Fruit fly (Drosophila melanogaster) whole organism, embryonic: Measurements from ENCODE around the gene Patr-1.

Experiments used
- B-H1 ChIP-seq: fragments of 200-800 bp; sonication (Bioruptor generic); IDR thresholded peaks from 3 replicates; pipeline ENCODE4 v1.3.6; 2022; ENCODE audit warnings: missing biosample characterization, missing genetic modification characterization
- CG10321 ChIP-seq: fragments of 200-800 bp; sonication (Bioruptor generic); IDR thresholded peaks from 2 replicates; pipeline ENCODE4 v1.3.6; 2022; ENCODE audit warnings: missing biosample characterization, missing genetic modification characterization
- CG10979 ChIP-seq: fragments of 200-800 bp; sonication (Bioruptor generic); optimal IDR thresholded peaks from 2 replicates; lab custom pipeline; 2018; ENCODE audit warnings: missing biosample characterization, mild to moderate bottlenecking, missing genetic modification characterization, moderate library complexity
- CG1529 ChIP-seq: fragments of 200-800 bp; sonication (Bioruptor generic); optimal IDR thresholded peaks from 3 replicates; lab custom pipeline; 2018; ENCODE audit warnings: missing biosample characterization, missing genetic modification characterization
- CG15601 ChIP-seq: fragments of 200-800 bp; sonication (Bioruptor generic); optimal IDR thresholded peaks from 3 replicates; lab custom pipeline; 2019; ENCODE audit warnings: missing biosample characterization, mild to moderate bottlenecking, missing genetic modification characterization, moderate library complexity
- CG2116 ChIP-seq: fragments of 200-800 bp; sonication (Bioruptor generic); optimal IDR thresholded peaks from 3 replicates; lab custom pipeline; 2018; ENCODE audit warnings: missing biosample characterization, mild to moderate bottlenecking, missing genetic modification characterization
- CG2712 ChIP-seq: fragments of 200-800 bp; optimal IDR thresholded peaks from 3 replicates; lab custom pipeline; 2019; ENCODE audit warnings: missing biosample characterization, mild to moderate bottlenecking, missing genetic modification characterization, moderate library complexity
- CG3726 ChIP-seq: fragments of 200-800 bp; sonication (Bioruptor generic); IDR thresholded peaks from 3 replicates; pipeline ENCODE4, ENCODE4 v1.3.6; 2022; ENCODE audit warnings: missing biosample characterization, missing genetic modification characterization
- CG3838 ChIP-seq: fragments of 200-800 bp; sonication (Bioruptor generic); optimal IDR thresholded peaks from 3 replicates; lab custom pipeline; 2016; ENCODE audit warnings: missing biosample characterization, missing genetic modification characterization
- CG5953 ChIP-seq: fragments of 200-800 bp; sonication (Bioruptor generic); IDR thresholded peaks from 2 replicates; pipeline ENCODE4 v1.3.6; 2022; ENCODE audit warnings: missing biosample characterization, missing genetic modification characterization
- CG7357 ChIP-seq: fragments of 200-800 bp; sonication (Bioruptor generic); IDR thresholded peaks from 3 replicates; pipeline ENCODE4 v1.3.6; 2022; ENCODE audit warnings: missing biosample characterization, missing genetic modification characterization
- Dek ChIP-seq: fragments of 200-800 bp; sonication (Bioruptor generic); optimal IDR thresholded peaks from 3 replicates; lab custom pipeline; 2019; ENCODE audit warnings: missing biosample characterization, mild to moderate bottlenecking, missing genetic modification characterization, moderate library complexity
- Dref ChIP-seq: fragments of 200-800 bp; sonication (Bioruptor generic); IDR thresholded peaks from 2 replicates; pipeline ENCODE4 v1.3.6; 2022; ENCODE audit warnings: missing biosample characterization, missing genetic modification characterization
- Drgx ChIP-seq: fragments of 200-800 bp; sonication (Bioruptor generic); IDR thresholded peaks from 2 replicates; pipeline ENCODE4 v1.3.6; 2022; ENCODE audit warnings: missing biosample characterization, missing genetic modification characterization
- Fer2 ChIP-seq: fragments of 200-800 bp; sonication (Bioruptor generic); optimal IDR thresholded peaks from 2 replicates; lab custom pipeline; 2018; ENCODE audit warnings: missing biosample characterization, mild to moderate bottlenecking, missing genetic modification characterization, moderate library complexity
- Hmr ChIP-seq: fragments of 200-800 bp; sonication (Bioruptor generic); optimal IDR thresholded peaks from 3 replicates; lab custom pipeline; 2017; ENCODE audit warnings: mild to moderate bottlenecking, missing biosample characterization, missing genetic modification reagents, missing genetic modification characterization
- Lim3 ChIP-seq: fragments of 200-800 bp; sonication (Bioruptor generic); IDR thresholded peaks from 2 replicates; pipeline ENCODE4 v1.3.6; 2022; ENCODE audit warnings: missing biosample characterization, missing genetic modification characterization
- Nf-YB ChIP-seq: fragments of 200-800 bp; sonication (Bioruptor generic); optimal IDR thresholded peaks from 3 replicates; lab custom pipeline; 2019; ENCODE audit warnings: missing biosample characterization, mild to moderate bottlenecking, missing genetic modification characterization, moderate library complexity
- Opbp ChIP-seq: fragments of 200-800 bp; sonication (Bioruptor generic); IDR thresholded peaks from 3 replicates; pipeline ENCODE4 v1.3.6; 2022; ENCODE audit warnings: missing biosample characterization, missing genetic modification characterization; ENCODE audit not compliant: partially characterized antibody
- Ravus ChIP-seq: fragments of 200-800 bp; sonication (Bioruptor generic); IDR thresholded peaks from 2 replicates; pipeline ENCODE4 v1.3.6; 2022; ENCODE audit warnings: missing biosample characterization, missing genetic modification characterization
- Sin3A ChIP-seq: fragments of >200 bp; optimal IDR thresholded peaks from 2 replicates; lab custom pipeline; 2018
- Six4 ChIP-seq: fragments of 200-800 bp; sonication (Bioruptor generic); optimal IDR thresholded peaks from 2 replicates; lab custom pipeline; 2016; ENCODE audit warnings: missing biosample characterization, missing genetic modification characterization
- Ssrp ChIP-seq: fragments of 200-800 bp; sonication (Bioruptor generic); optimal IDR thresholded peaks from 2 replicates; lab custom pipeline; 2018; ENCODE audit warnings: missing biosample characterization, mild to moderate bottlenecking, missing genetic modification characterization, moderate library complexity
- TFAM ChIP-seq: fragments of 200-800 bp; sonication (Bioruptor generic); optimal IDR thresholded peaks from 2 replicates; lab custom pipeline; 2017; ENCODE audit warnings: missing biosample characterization, missing genetic modification characterization, inconsistent platforms
- YL-1 ChIP-seq: fragments of 200-800 bp; sonication (Bioruptor generic); optimal IDR thresholded peaks from 3 replicates; lab custom pipeline; 2017; ENCODE audit warnings: missing biosample characterization, mild to moderate bottlenecking, missing genetic modification characterization
- aop ChIP-seq: fragments of 200-800 bp; sonication (Bioruptor generic); IDR thresholded peaks from 2 replicates; pipeline ENCODE4 v1.3.6; 2022; ENCODE audit warnings: missing biosample characterization, missing genetic modification characterization
- ap ChIP-seq: fragments of 200-800 bp; sonication (Bioruptor generic); IDR thresholded peaks from 2 replicates; pipeline ENCODE4 v1.3.6; 2022; ENCODE audit warnings: missing biosample characterization, missing genetic modification characterization
- bigmax ChIP-seq: fragments of 200-800 bp; sonication (Bioruptor generic); optimal IDR thresholded peaks from 2 replicates; lab custom pipeline; 2018; ENCODE audit warnings: missing biosample characterization, mild to moderate bottlenecking, missing genetic modification characterization
- chn ChIP-seq: fragments of 200-800 bp; sonication (Bioruptor generic); optimal IDR thresholded peaks from 2 replicates; lab custom pipeline; 2016; ENCODE audit warnings: missing biosample characterization, missing genetic modification characterization
- cwo ChIP-seq: fragments of 200-800 bp; sonication (Bioruptor generic); optimal IDR thresholded peaks from 3 replicates; lab custom pipeline; 2017; ENCODE audit warnings: missing biosample characterization, missing genetic modification characterization, mild to moderate bottlenecking, moderate library complexity, missing genetic modification reagents
- da ChIP-seq: fragments of 200-800 bp; sonication (Bioruptor generic); optimal IDR thresholded peaks from 2 replicates; lab custom pipeline; 2016; ENCODE audit warnings: missing biosample characterization, missing genetic modification characterization
- eve ChIP-seq, 2 experiments: fragments of >200 bp; optimal IDR thresholded peaks; 2 replicates each; lab custom pipeline; 2017; ENCODE audit warnings: missing biosample characterization in 2 of 2, missing genetic modification characterization in 2 of 2
- fd96Cb ChIP-seq: fragments of 200-800 bp; sonication (Bioruptor generic); optimal IDR thresholded peaks from 2 replicates; lab custom pipeline; 2018; ENCODE audit warnings: missing biosample characterization, mild to moderate bottlenecking, missing genetic modification characterization, moderate library complexity
- fru ChIP-seq: fragments of >200 bp; optimal IDR thresholded peaks from 2 replicates; lab custom pipeline; 2017
- grau ChIP-seq: fragments of 200-800 bp; optimal IDR thresholded peaks from 3 replicates; lab custom pipeline; 2019; ENCODE audit warnings: missing biosample characterization, mild to moderate bottlenecking, missing genetic modification characterization, moderate library complexity
- kah ChIP-seq: fragments of 200-800 bp; sonication (Bioruptor generic); optimal IDR thresholded peaks from 2 replicates; lab custom pipeline; 2018; ENCODE audit warnings: missing biosample characterization, mild to moderate bottlenecking, missing genetic modification characterization
- kay ChIP-seq: fragments of 200-800 bp; sonication (Bioruptor generic); optimal IDR thresholded peaks from 2 replicates; lab custom pipeline; 2016; ENCODE audit warnings: missing biosample characterization, missing genetic modification characterization
- nau ChIP-seq: fragments of 200-800 bp; sonication (Bioruptor generic); optimal IDR thresholded peaks from 3 replicates; lab custom pipeline; 2017; ENCODE audit warnings: missing biosample characterization, mild to moderate bottlenecking, missing genetic modification characterization, missing genetic modification reagents
- org-1 ChIP-seq: fragments of 200-800 bp; sonication (Bioruptor generic); optimal IDR thresholded peaks from 2 replicates; lab custom pipeline; 2017; ENCODE audit warnings: missing biosample characterization, missing genetic modification characterization
- peb ChIP-seq: fragments of 200-800 bp; sonication (Bioruptor generic); IDR thresholded peaks from 2 replicates; pipeline ENCODE4 v1.3.6; 2022; ENCODE audit warnings: missing biosample characterization, missing genetic modification characterization
- phol ChIP-seq: fragments of 200-800 bp; sonication (Bioruptor generic); optimal IDR thresholded peaks from 3 replicates; lab custom pipeline; 2018; ENCODE audit warnings: missing biosample characterization, mild to moderate bottlenecking, missing genetic modification characterization, moderate library complexity
- pros ChIP-seq: fragments of 200-800 bp; sonication (Bioruptor generic); optimal IDR thresholded peaks from 3 replicates; lab custom pipeline; 2019; ENCODE audit warnings: missing biosample characterization, mild to moderate bottlenecking, missing genetic modification characterization, moderate library complexity
- psq ChIP-seq: fragments of 200-800 bp; sonication (Bioruptor generic); optimal IDR thresholded peaks from 2 replicates; lab custom pipeline; 2017; ENCODE audit warnings: missing biosample characterization, missing genetic modification characterization
- row ChIP-seq: fragments of 200-800 bp; sonication (Bioruptor generic); IDR thresholded peaks from 3 replicates; pipeline ENCODE4 v1.3.6; 2022; ENCODE audit warnings: missing biosample characterization, missing genetic modification characterization
- slp2 ChIP-seq: fragments of 200-800 bp; sonication (Bioruptor generic); optimal IDR thresholded peaks from 2 replicates; lab custom pipeline; 2016; ENCODE audit warnings: missing biosample characterization, missing genetic modification characterization
- sr ChIP-seq: fragments of 200-800 bp; sonication (Bioruptor generic); IDR thresholded peaks from 3 replicates; pipeline ENCODE4 v1.3.6; 2022; ENCODE audit warnings: missing biosample characterization, missing genetic modification characterization
- toy ChIP-seq: fragments of 200-800 bp; sonication (Bioruptor generic); IDR thresholded peaks from 2 replicates; pipeline ENCODE4 v1.3.6; 2022; ENCODE audit warnings: missing biosample characterization, missing genetic modification characterization
- tup ChIP-seq: fragments of 200-800 bp; sonication (Bioruptor generic); optimal IDR thresholded peaks from 2 replicates; lab custom pipeline; 2016; ENCODE audit warnings: missing biosample characterization, mild to moderate bottlenecking, missing genetic modification characterization, moderate library complexity
- usp ChIP-seq: fragments of >200 bp; optimal IDR thresholded peaks from 2 replicates; lab custom pipeline; 2017; ENCODE audit warnings: missing biosample characterization, missing genetic modification characterization
- zf30C ChIP-seq: fragments of 200-800 bp; sonication (Bioruptor generic); optimal IDR thresholded peaks from 3 replicates; lab custom pipeline; 2018; ENCODE audit warnings: missing biosample characterization, mild to moderate bottlenecking, missing genetic modification characterization
- zfh1 ChIP-seq: fragments of 200-800 bp; sonication (Bioruptor generic); IDR thresholded peaks from 3 replicates; pipeline ENCODE4 v1.3.6; 2022; ENCODE audit warnings: missing biosample characterization, missing genetic modification characterization

The Patr-1 gene

DNA sequence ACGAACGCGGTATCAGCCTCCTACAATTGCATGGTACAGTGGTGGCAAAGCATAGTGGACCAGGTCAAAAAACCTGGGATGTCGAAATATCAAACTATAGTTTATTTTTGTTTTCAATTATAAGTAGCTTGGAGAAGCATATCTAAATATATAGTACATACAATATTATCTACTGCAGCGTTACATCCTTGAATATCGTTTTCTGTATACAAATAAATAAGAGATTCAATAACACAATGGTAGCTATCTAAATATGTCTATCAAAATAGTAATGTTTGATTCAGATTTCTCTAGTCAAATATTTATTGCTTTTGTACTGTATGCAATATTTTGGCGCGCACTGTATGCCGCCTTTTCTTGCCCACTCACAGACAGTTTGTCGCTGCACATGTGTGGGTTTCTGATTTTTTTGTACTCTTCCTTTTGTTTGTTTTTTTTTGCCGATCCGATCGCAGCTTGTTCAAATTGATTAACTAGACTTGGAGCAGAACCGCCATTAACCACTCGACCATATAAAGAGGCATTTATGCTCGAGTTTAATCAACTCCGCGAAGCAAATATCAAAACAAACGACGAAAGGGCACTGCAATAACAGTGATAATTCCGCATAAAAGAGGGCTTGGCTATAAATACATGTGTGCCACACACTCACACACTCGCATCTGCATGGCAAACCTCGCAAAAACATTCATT lies 37.4 kb downstream of the Patr-1 start (continued):
- TF ChIP-seq usp (no peak), grau (tag; lab: Kevin White, UChicago) (peak; percentile 95), B-H1 (GFP tag; lab: Robert Waterston, UW) (peak; percentile 88), phol (tag; lab: Kevin White, UChicago) (peak; percentile 97), Dref (GFP tag; lab: Robert Waterston, UW) (peak; percentile 35; the same call in 1 of the 2 replicates), CG3838 (peak; percentile 90), psq (GFP tag; lab: Kevin White, UChicago) (peak; percentile 67), CG10321 (GFP tag; lab: Robert Waterston, UW) (peak; percentile 67; the same call in 1 of the 2 replicates), pros (peak; percentile 64), sr (GFP tag; lab: Robert Waterston, UW) (peak; percentile 42; the same call in 1 of the 3 replicates), Lim3 (peak; percentile 80), CG2712 (tag; lab: Kevin White, UChicago) (peak; percentile 97), cwo (GFP tag; lab: Kevin White, UChicago) (peak; percentile 93), kay (GFP tag; lab: Kevin White, UChicago) (peak; percentile 91), Six4 (GFP tag; lab: Kevin White, UChicago) (peak; percentile 94), Ravus (GFP tag; lab: Robert Waterston, UW) (peak; percentile 73), Fer2 (peak; percentile 69), eve (GFP tag; optimal IDR thresholded peaks at IDR 0.05; lab: Kevin White, UChicago) (no peak), tup (GFP tag; lab: Kevin White, UChicago) (peak; percentile 86), zfh1 (GFP tag; lab: Robert Waterston, UW) (peak; percentile 94; the same call in 2 of the 3 replicates), TFAM (peak; percentile 78), toy (GFP tag; lab: Robert Waterston, UW) (peak; percentile 75; the same call in 1 of the 2 replicates), Opbp (no peak), row (peak; percentile 88), CG15601 (peak; percentile 94), CG5953 (peak; percentile 92), kah (GFP tag; lab: Kevin White, UChicago) (peak; percentile 90), Sin3A (lab: Kevin White, UChicago) (no peak), da (GFP tag; lab: Kevin White, UChicago) (peak; percentile 81), Dek (tag; lab: Kevin White, UChicago) (peak; percentile 92), YL-1 (GFP tag; lab: Kevin White, UChicago) (peak; percentile 85), aop (no peak), nau (peak; percentile 97), Hmr (GFP tag; lab: Kevin White, UChicago) (peak; percentile 97), org-1 (GFP tag; lab: Kevin White, UChicago) (peak; percentile 96), Drgx (peak; percentile 96), CG10979 (tag; lab: Kevin White, UChicago) (peak; percentile 97), slp2 (peak; percentile 90), fd96Cb (tag; lab: Kevin White, UChicago) (peak; percentile 94), ap (peak; percentile 86), fru (lab: Kevin White, UChicago) (no peak), peb (peak; percentile 90), Nf-YB (peak; percentile 86), CG2116 (GFP tag; lab: Kevin White, UChicago) (peak; percentile 88), bigmax (GFP tag; lab: Kevin White, UChicago) (no peak), zf30C (GFP tag; lab: Kevin White, UChicago) (no peak), CG7357 (GFP tag; lab: Robert Waterston, UW) (peak; percentile 85), chn (GFP tag; lab: Kevin White, UChicago) (peak; percentile 92), CG3726 (GFP tag; lab: Robert Waterston, UW) (peak; percentile 87), CG1529 (GFP tag; lab: Kevin White, UChicago) (peak; percentile 96), Ssrp (tag; lab: Kevin White, UChicago) (peak; percentile 96)
